Worm (Caenorhabditis elegans) whole organism, midembryonic: Measurements from ENCODE around the gene W07E11.1.

Source experiments
- T22C8.4 ChIP-seq: fragments of 200-800 bp; sonication (Bioruptor generic); IDR thresholded peaks from 2 replicates; pipeline ENCODE4 v1.3.6; 2022; ENCODE audit warnings: missing genetic modification characterization, missing compliant biosample characterization
- cog-1 ChIP-seq: sonication (generic microtip); optimal IDR thresholded peaks from 2 replicates; lab custom pipeline; 2016; ENCODE audit warnings: missing genetic modification characterization, missing compliant biosample characterization
- flt-1 ChIP-seq: fragments of 200-800 bp; sonication (Bioruptor generic); IDR thresholded peaks from 2 replicates; pipeline ENCODE4 v1.3.6; 2022; ENCODE audit warnings: missing genetic modification characterization, missing compliant biosample characterization
- klf-2 ChIP-seq: fragments of 200-800 bp; sonication (Bioruptor generic); conservative IDR thresholded peaks from 2 replicates; pipeline ENCODE4 v1.3.6; 2022; ENCODE audit warnings: missing genetic modification reagents, missing genetic modification characterization, missing compliant biosample characterization
- med-1 ChIP-seq: sonication (generic microtip); optimal IDR thresholded peaks from 2 replicates; lab custom pipeline; 2017; ENCODE audit warnings: missing genetic modification characterization, mild to moderate bottlenecking, missing compliant biosample characterization, antibody characterized with exemption, missing genetic modification reagents; ENCODE audit not compliant: insufficient read depth
- ref-1 ChIP-seq: fragments of 200-800 bp; sonication (Bioruptor generic); conservative IDR thresholded peaks from 2 replicates; pipeline ENCODE4 v1.3.6; 2022; ENCODE audit warnings: missing genetic modification reagents, missing genetic modification characterization, missing compliant biosample characterization
- tab-1 ChIP-seq: fragments of 200-800 bp; sonication (Bioruptor generic); IDR thresholded peaks from 2 replicates; pipeline ENCODE4 v1.3.6; 2022; ENCODE audit warnings: missing genetic modification characterization, missing compliant biosample characterization
- ztf-23 ChIP-seq: fragments of 200-800 bp; sonication (Bioruptor generic); IDR thresholded peaks from 2 replicates; pipeline ENCODE4 v1.3.6; 2022; ENCODE audit warnings: missing genetic modification reagents, missing genetic modification characterization, missing compliant biosample characterization
- ztf-29 ChIP-seq: fragments of 200-800 bp; sonication (Bioruptor generic); IDR thresholded peaks from 2 replicates; pipeline ENCODE4 v1.3.6; 2022; ENCODE audit warnings: missing genetic modification reagents, missing genetic modification characterization, missing compliant biosample characterization

Gene W07E11.1

ce11 chrX:10084050-10084672 lies at the start of gene W07E11.1:
Gene W07E11.1, plus strand, starts transcription at chrX:10084622.
- TF ChIP-seq cog-1 (tag; lab: Kevin White, UChicago) (no peak), med-1 (no peak), klf-2 (GFP tag; lab: Robert Waterston, UW) (no peak), ztf-23 (GFP tag; lab: Robert Waterston, UW) (no peak), ref-1 (GFP tag; lab: Robert Waterston, UW) (no peak), flt-1 (no peak)

- TF ChIP-seq ztf-29 (no peak), ref-1 (GFP tag; lab: Robert Waterston, UW) (no peak)
Observed at ce11 chrX:10044473-10044872, 39.9 kb upstream of the W07E11.1 start.

ce11 chrX:10047325-10047724 lies 37.1 kb upstream of the W07E11.1 start, which contains the start of gene ZC374.2:
Gene ZC374.2, minus strand, starts transcription at chrX:10047425.
- TF ChIP-seq ztf-23 (GFP tag; lab: Robert Waterston, UW), result no peak

- TF ChIP-seq ztf-23 (GFP tag; lab: Robert Waterston, UW) (no peak), flt-1 (no peak), med-1 (no peak), T22C8.4 (no peak), ztf-29 (no peak), klf-2 (GFP tag; lab: Robert Waterston, UW) (no peak), cog-1 (tag; lab: Kevin White, UChicago) (no peak), tab-1 (GFP tag; lab: Robert Waterston, UW) (no peak), ref-1 (GFP tag; lab: Robert Waterston, UW) (no peak)
Observed at ce11 chrX:10049160-10049559, 35.3 kb upstream of the W07E11.1 start, which contains the start of gene gnrr-3. Gene gnrr-3, plus strand, starts transcription at chrX:10049460.

- no peak for TF ChIP-seq flt-1
- TF ChIP-seq ztf-29, result no peak
- TF ChIP-seq T22C8.4, result no peak
- no peak for TF ChIP-seq ref-1 (GFP tag; lab: Robert Waterston, UW)
- no peak for TF ChIP-seq ztf-23 (GFP tag; lab: Robert Waterston, UW)
- no peak for TF ChIP-seq tab-1 (GFP tag; lab: Robert Waterston, UW)
- no peak for TF ChIP-seq klf-2 (GFP tag; lab: Robert Waterston, UW)
- TF ChIP-seq cog-1 (tag; lab: Kevin White, UChicago), result no peak
- no peak for TF ChIP-seq med-1
Observed at ce11 chrX:10051625-10052024, 32.8 kb upstream of the W07E11.1 start.

- TF ChIP-seq ref-1 (GFP tag; lab: Robert Waterston, UW) (no peak), ztf-23 (GFP tag; lab: Robert Waterston, UW) (no peak), klf-2 (GFP tag; lab: Robert Waterston, UW) (no peak), T22C8.4 (no peak), med-1 (no peak), cog-1 (tag; lab: Kevin White, UChicago) (no peak), ztf-29 (no peak), tab-1 (GFP tag; lab: Robert Waterston, UW) (no peak), flt-1 (no peak)
Observed at ce11 chrX:10053742-10054409, 30.5 kb upstream of the W07E11.1 start, which contains the start of gene cbs-1. Gene cbs-1, plus strand, starts transcription at chrX:10054275.

- TF ChIP-seq ztf-23 (GFP tag; lab: Robert Waterston, UW) (no peak), T22C8.4 (no peak), ref-1 (GFP tag; lab: Robert Waterston, UW) (no peak)
Observed at ce11 chrX:10054410-10054800, 30.0 kb upstream of the W07E11.1 start.

ce11 chrX:10058332-10058731 lies 26.1 kb upstream of the W07E11.1 start, which contains the start of gene ZC373.2:
Gene ZC373.2, minus strand, starts transcription at chrX:10058432.
- no peak for TF ChIP-seq klf-2 (GFP tag; lab: Robert Waterston, UW)
- TF ChIP-seq tab-1 (GFP tag; lab: Robert Waterston, UW), result no peak
- no peak for TF ChIP-seq ztf-23 (GFP tag; lab: Robert Waterston, UW)

ce11 chrX:10060475-10061011 lies 23.9 kb upstream of the W07E11.1 start, which contains the start of gene ZC373.3:
Gene ZC373.3, plus strand, starts transcription at chrX:10060525.
- TF ChIP-seq flt-1 (no peak), klf-2 (GFP tag; lab: Robert Waterston, UW) (no peak), T22C8.4 (no peak), ztf-29 (no peak), tab-1 (GFP tag; lab: Robert Waterston, UW) (no peak), cog-1 (tag; lab: Kevin White, UChicago) (no peak), med-1 (no peak), ref-1 (GFP tag; lab: Robert Waterston, UW) (no peak), ztf-23 (GFP tag; lab: Robert Waterston, UW) (no peak)

- no peak for TF ChIP-seq cog-1 (tag; lab: Kevin White, UChicago)
- TF ChIP-seq ztf-29, result no peak
- TF ChIP-seq T22C8.4, result no peak
- no peak for TF ChIP-seq ref-1 (GFP tag; lab: Robert Waterston, UW)
- TF ChIP-seq ztf-23 (GFP tag; lab: Robert Waterston, UW), result no peak
Observed at ce11 chrX:10068468-10068867, 16.0 kb upstream of the W07E11.1 start.
